Worm (Caenorhabditis elegans) whole organism, midembryonic: ENCODE measurements around the gene F48G7.7.

ENCODE experiments used
- flt-1 ChIP-seq: fragments of 200-800 bp; sonication (Bioruptor generic); IDR thresholded peaks from 2 replicates; pipeline ENCODE4 v1.3.6; 2022; ENCODE audit warnings: missing genetic modification characterization, missing compliant biosample characterization
- med-1 ChIP-seq: sonication (generic microtip); optimal IDR thresholded peaks from 2 replicates; lab custom pipeline; 2017; ENCODE audit warnings: missing genetic modification characterization, mild to moderate bottlenecking, missing compliant biosample characterization, antibody characterized with exemption, missing genetic modification reagents; ENCODE audit not compliant: insufficient read depth

DNA sequence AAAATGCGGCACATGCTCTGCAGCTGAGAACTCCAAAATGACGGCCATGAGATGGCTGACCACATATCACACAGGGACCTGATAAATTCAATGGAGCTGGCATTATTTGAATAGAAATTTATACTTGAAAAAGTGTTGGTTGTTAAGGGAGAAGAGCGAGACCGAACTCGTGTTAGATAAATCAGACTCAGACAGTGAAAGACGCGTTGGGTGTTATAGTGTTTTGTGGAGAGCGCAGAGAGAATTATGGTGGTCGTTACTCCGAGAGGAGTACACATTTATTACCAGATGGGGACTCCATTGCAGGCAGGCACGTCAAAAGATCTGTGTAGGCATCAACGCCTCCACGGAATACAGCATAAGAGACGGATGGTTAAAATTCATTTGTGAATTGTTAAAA, 16.5 kb upstream of the F48G7.7 start, which contains the start of gene nhr-190:
- TF ChIP-seq med-1, result no peak
- TF ChIP-seq flt-1 (GFP tag; lab: Robert Waterston, UW), result no peak
